Fruit fly (Drosophila melanogaster): ENCODE data around the gene CG9902.

- TF ChIP-seq psq (GFP tag; optimal IDR thresholded peaks at IDR 0.05) = no peak
- TF ChIP-seq grn (GFP tag; optimal IDR thresholded peaks at IDR 0.05) = no peak
- no peak for TF ChIP-seq klu (GFP tag; IDR thresholded peaks at IDR 0.05)
- TF ChIP-seq CG6765 (GFP tag; optimal IDR thresholded peaks at IDR 0.05) = no peak
- no peak for TF ChIP-seq NFAT (GFP tag; IDR thresholded peaks at IDR 0.05)
- TF ChIP-seq phol (tag; optimal IDR thresholded peaks at IDR 0.05) = no peak
- no peak for TF ChIP-seq Bteb2 (GFP tag; optimal IDR thresholded peaks at IDR 0.05)
- no peak for TF ChIP-seq Stat92E (GFP tag; optimal IDR thresholded peaks at IDR 0.05)
Measured at dm6 chrX:16575097-16575496, 27.8 kb upstream of the CG9902 start.
